Fruit fly (Drosophila melanogaster) whole organism, embryonic: ENCODE results near the gene CG2865.
A peak's percentile ranks its signal among the peaks of the same experiment; 100 is the strongest.

Experiments
- B-H1 ChIP-seq: fragments of 200-800 bp; sonication (Bioruptor generic); IDR thresholded peaks from 3 replicates; pipeline ENCODE4 v1.3.6; 2022; ENCODE audit warnings: missing biosample characterization, missing genetic modification characterization
- CG10321 ChIP-seq: fragments of 200-800 bp; sonication (Bioruptor generic); IDR thresholded peaks from 2 replicates; pipeline ENCODE4 v1.3.6; 2022; ENCODE audit warnings: missing biosample characterization, missing genetic modification characterization
- CG12219 ChIP-seq: fragments of 200-800 bp; sonication (Bioruptor generic); optimal IDR thresholded peaks from 3 replicates; lab custom pipeline; 2018; ENCODE audit warnings: missing biosample characterization, mild to moderate bottlenecking, missing genetic modification characterization
- CG12391 ChIP-seq: fragments of 200-800 bp; sonication (Bioruptor generic); optimal IDR thresholded peaks from 3 replicates; lab custom pipeline; 2018; ENCODE audit warnings: missing biosample characterization, mild to moderate bottlenecking, missing genetic modification characterization, moderate library complexity
- CG1529 ChIP-seq: fragments of 200-800 bp; sonication (Bioruptor generic); optimal IDR thresholded peaks from 3 replicates; lab custom pipeline; 2018; ENCODE audit warnings: missing biosample characterization, missing genetic modification characterization
- CG15696 ChIP-seq: fragments of 200-800 bp; sonication (Bioruptor generic); optimal IDR thresholded peaks from 2 replicates; lab custom pipeline; 2019; ENCODE audit warnings: missing biosample characterization, mild to moderate bottlenecking, missing genetic modification characterization, moderate library complexity
- CG17912 ChIP-seq: fragments of 200-800 bp; sonication (Bioruptor generic); optimal IDR thresholded peaks from 2 replicates; lab custom pipeline; 2018; ENCODE audit warnings: missing biosample characterization, mild to moderate bottlenecking, missing genetic modification characterization
- CG18476 ChIP-seq: fragments of 200-800 bp; sonication (Bioruptor generic); optimal IDR thresholded peaks from 2 replicates; lab custom pipeline; 2016; ENCODE audit warnings: missing biosample characterization, mild to moderate bottlenecking, missing genetic modification characterization
- CG18764 ChIP-seq: fragments of 200-800 bp; sonication (Bioruptor generic); optimal IDR thresholded peaks from 3 replicates; lab custom pipeline; 2016; ENCODE audit warnings: missing biosample characterization, missing genetic modification characterization
- CG2889 ChIP-seq: fragments of 200-800 bp; sonication (Bioruptor generic); IDR thresholded peaks from 3 replicates; pipeline ENCODE4 v1.3.6; 2022; ENCODE audit warnings: missing biosample characterization, missing genetic modification characterization
- CG32532 ChIP-seq: fragments of 200-800 bp; sonication (Bioruptor generic); IDR thresholded peaks from 2 replicates; pipeline ENCODE4 v1.3.6; 2022; ENCODE audit warnings: missing biosample characterization, missing genetic modification characterization
- CG42726 ChIP-seq: fragments of 200-800 bp; sonication (Bioruptor generic); IDR thresholded peaks from 2 replicates; pipeline ENCODE4 v1.3.6; 2022; ENCODE audit warnings: missing biosample characterization, missing genetic modification characterization; ENCODE audit not compliant: partially characterized antibody
- CG5245 ChIP-seq: fragments of 200-800 bp; sonication (Bioruptor generic); optimal IDR thresholded peaks from 3 replicates; lab custom pipeline; 2016; ENCODE audit warnings: missing biosample characterization, missing genetic modification characterization
- CG6654 ChIP-seq: fragments of 200-800 bp; sonication (Bioruptor generic); optimal IDR thresholded peaks from 2 replicates; lab custom pipeline; 2017; ENCODE audit warnings: missing biosample characterization, mild to moderate bottlenecking, missing genetic modification characterization
- CG6683 ChIP-seq: fragments of 200-800 bp; sonication (Bioruptor generic); optimal IDR thresholded peaks from 2 replicates; lab custom pipeline; 2017; ENCODE audit warnings: missing biosample characterization, mild to moderate bottlenecking, missing genetic modification characterization, missing genetic modification reagents
- CG7271 ChIP-seq: fragments of 200-800 bp; sonication (Bioruptor generic); optimal IDR thresholded peaks from 2 replicates; lab custom pipeline; 2018; ENCODE audit warnings: missing biosample characterization, mild to moderate bottlenecking, missing genetic modification characterization, moderate library complexity
- CG7786 ChIP-seq: fragments of 200-800 bp; sonication (Bioruptor generic); optimal IDR thresholded peaks from 2 replicates; lab custom pipeline; 2016; ENCODE audit warnings: missing biosample characterization, missing genetic modification characterization
- CG7839 ChIP-seq: fragments of 200-800 bp; sonication (Bioruptor generic); optimal IDR thresholded peaks from 3 replicates; lab custom pipeline; 2018; ENCODE audit warnings: missing biosample characterization, mild to moderate bottlenecking, missing genetic modification characterization, moderate library complexity
- CG7987 ChIP-seq: fragments of 200-800 bp; sonication (Bioruptor generic); optimal IDR thresholded peaks from 2 replicates; lab custom pipeline; 2018; ENCODE audit warnings: missing biosample characterization, mild to moderate bottlenecking, missing genetic modification characterization, moderate library complexity
- CTCF ChIP-seq: fragments of 200-800 bp; sonication (Bioruptor generic); optimal IDR thresholded peaks from 2 replicates; lab custom pipeline; 2017; ENCODE audit warnings: missing biosample characterization, mild to moderate bottlenecking, missing genetic modification characterization, moderate library complexity
- CrebB ChIP-seq: fragments of 200-800 bp; sonication (Bioruptor generic); optimal IDR thresholded peaks from 3 replicates; lab custom pipeline; 2018; ENCODE audit warnings: missing biosample characterization, mild to moderate bottlenecking, missing genetic modification characterization
- Dll ChIP-seq: fragments of 200-800 bp; sonication (Bioruptor generic); IDR thresholded peaks from 4 replicates; pipeline ENCODE4 v1.3.6; 2022; ENCODE audit warnings: missing biosample characterization, missing genetic modification characterization; ENCODE audit not compliant: partially characterized antibody
- Doc2 ChIP-seq: fragments of 200-800 bp; sonication (Bioruptor generic); IDR thresholded peaks from 2 replicates; pipeline ENCODE4 v1.3.6; 2022; ENCODE audit warnings: missing biosample characterization, missing genetic modification characterization
- Dref ChIP-seq: fragments of 200-800 bp; sonication (Bioruptor generic); IDR thresholded peaks from 2 replicates; pipeline ENCODE4 v1.3.6; 2022; ENCODE audit warnings: missing biosample characterization, missing genetic modification characterization
- Fer3 ChIP-seq: fragments of 200-800 bp; sonication (Bioruptor generic); optimal IDR thresholded peaks from 2 replicates; lab custom pipeline; 2018; ENCODE audit warnings: missing biosample characterization, mild to moderate bottlenecking, missing genetic modification characterization, moderate library complexity
- H2.0 ChIP-seq: fragments of 200-800 bp; sonication (Bioruptor generic); IDR thresholded peaks from 2 replicates; pipeline ENCODE4 v1.3.6; 2022; ENCODE audit warnings: missing biosample characterization, missing genetic modification characterization
- HLHmδ ChIP-seq: fragments of 200-800 bp; sonication (Bioruptor generic); optimal IDR thresholded peaks from 2 replicates; lab custom pipeline; 2018; ENCODE audit warnings: missing biosample characterization, mild to moderate bottlenecking, missing genetic modification characterization, moderate library complexity
- Hey ChIP-seq: fragments of 200-800 bp; sonication (Bioruptor generic); optimal IDR thresholded peaks from 3 replicates; lab custom pipeline; 2018; ENCODE audit warnings: missing biosample characterization, mild to moderate bottlenecking, missing genetic modification characterization
- Lhr ChIP-seq: fragments of 200-800 bp; sonication (Bioruptor generic); optimal IDR thresholded peaks from 3 replicates; lab custom pipeline; 2017; ENCODE audit warnings: mild to moderate bottlenecking, missing biosample characterization, missing genetic modification reagents, missing genetic modification characterization
- MESR4 ChIP-seq: fragments of 200-800 bp; sonication (Bioruptor generic); optimal IDR thresholded peaks from 2 replicates; lab custom pipeline; 2018; ENCODE audit warnings: missing biosample characterization, mild to moderate bottlenecking, missing genetic modification characterization, moderate library complexity
- Meics ChIP-seq: fragments of 200-800 bp; sonication (Bioruptor generic); optimal IDR thresholded peaks from 2 replicates; lab custom pipeline; 2017; ENCODE audit warnings: missing biosample characterization, mild to moderate bottlenecking, missing genetic modification characterization
- Mrtf ChIP-seq: fragments of 200-800 bp; sonication (Bioruptor generic); IDR thresholded peaks from 3 replicates; pipeline ENCODE4 v1.3.6; 2022; ENCODE audit warnings: missing biosample characterization, missing genetic modification characterization
- NK7.1 ChIP-seq: fragments of 200-800 bp; sonication (Bioruptor generic); optimal IDR thresholded peaks from 3 replicates; lab custom pipeline; 2016; ENCODE audit warnings: missing biosample characterization, missing genetic modification characterization
- Neu2 ChIP-seq: fragments of 200-800 bp; sonication (Bioruptor generic); optimal IDR thresholded peaks from 3 replicates; lab custom pipeline; 2016; ENCODE audit warnings: missing biosample characterization, missing genetic modification characterization, borderline replicate concordance
- Pdp1 ChIP-seq, 2 experiments: fragments of 200-800 bp; sonication (Bioruptor generic); optimal IDR thresholded peaks; 3 replicates each; lab custom pipeline; 2016; ENCODE audit warnings: missing biosample characterization in 2 of 2, missing genetic modification characterization in 2 of 2, mild to moderate bottlenecking in 1 of 2, moderate library complexity in 1 of 2
- Ptx1 ChIP-seq: fragments of 200-800 bp; sonication (Bioruptor generic); IDR thresholded peaks from 2 replicates; pipeline ENCODE4 v1.3.6; 2022; ENCODE audit warnings: missing biosample characterization, missing genetic modification characterization
- aop ChIP-seq: fragments of 200-800 bp; sonication (Bioruptor generic); IDR thresholded peaks from 2 replicates; pipeline ENCODE4 v1.3.6; 2022; ENCODE audit warnings: missing biosample characterization, missing genetic modification characterization
- btn ChIP-seq: fragments of 200-800 bp; sonication (Bioruptor generic); optimal IDR thresholded peaks from 2 replicates; lab custom pipeline; 2016; ENCODE audit warnings: missing biosample characterization, missing genetic modification characterization
- cad ChIP-seq: fragments of >200 bp; optimal IDR thresholded peaks from 2 replicates; lab custom pipeline; 2017; ENCODE audit warnings: missing biosample characterization, missing genetic modification characterization
- ci ChIP-seq: fragments of 200-800 bp; sonication (Bioruptor generic); IDR thresholded peaks from 3 replicates; pipeline ENCODE4 v1.3.6; 2022; ENCODE audit warnings: missing biosample characterization, missing genetic modification characterization
- dysf ChIP-seq: fragments of 200-800 bp; sonication (Bioruptor generic); IDR thresholded peaks from 3 replicates; pipeline ENCODE4 v1.3.6; 2022; ENCODE audit warnings: missing biosample characterization, missing genetic modification characterization
- emc ChIP-seq: fragments of 200-800 bp; sonication (Bioruptor generic); optimal IDR thresholded peaks from 2 replicates; lab custom pipeline; 2016; ENCODE audit warnings: missing biosample characterization, missing genetic modification characterization
- hkb ChIP-seq, 2 experiments: fragments of 200-800 bp in 1 of 2; fragments of >200 bp in 1 of 2; sonication (Bioruptor generic) in 1 of 2; IDR thresholded peaks in 1 of 2; optimal IDR thresholded peaks in 1 of 2; 2 replicates each; pipeline versions ENCODE4 v1.3.6 to Lab custom; 2017 to 2022; ENCODE audit warnings: missing biosample characterization in 1 of 2, missing genetic modification characterization in 1 of 2
- lilli ChIP-seq: fragments of 200-800 bp; sonication (Bioruptor generic); optimal IDR thresholded peaks from 3 replicates; lab custom pipeline; 2016; ENCODE audit warnings: missing biosample characterization, missing genetic modification characterization
- rib ChIP-seq: fragments of 200-800 bp; sonication (Bioruptor generic); IDR thresholded peaks from 2 replicates; pipeline ENCODE4 v1.3.6; 2022; ENCODE audit warnings: missing biosample characterization, missing genetic modification characterization
- sim ChIP-seq: fragments of 200-800 bp; sonication (Bioruptor generic); IDR thresholded peaks from 2 replicates; pipeline ENCODE4 v1.3.6; 2022; ENCODE audit warnings: missing biosample characterization, missing genetic modification characterization
- sisA ChIP-seq: fragments of 200-800 bp; sonication (Bioruptor generic); IDR thresholded peaks from 2 replicates; pipeline ENCODE4 v1.3.6; 2022; ENCODE audit warnings: missing biosample characterization, missing genetic modification characterization
- tx ChIP-seq: fragments of 200-800 bp; sonication (Bioruptor generic); optimal IDR thresholded peaks from 2 replicates; lab custom pipeline; 2016; ENCODE audit warnings: missing biosample characterization, missing genetic modification characterization
- zfh2 ChIP-seq: fragments of 200-800 bp; sonication (Bioruptor generic); optimal IDR thresholded peaks from 2 replicates; lab custom pipeline; 2016; ENCODE audit warnings: missing biosample characterization, missing genetic modification characterization

Gene CG2865

DNA sequence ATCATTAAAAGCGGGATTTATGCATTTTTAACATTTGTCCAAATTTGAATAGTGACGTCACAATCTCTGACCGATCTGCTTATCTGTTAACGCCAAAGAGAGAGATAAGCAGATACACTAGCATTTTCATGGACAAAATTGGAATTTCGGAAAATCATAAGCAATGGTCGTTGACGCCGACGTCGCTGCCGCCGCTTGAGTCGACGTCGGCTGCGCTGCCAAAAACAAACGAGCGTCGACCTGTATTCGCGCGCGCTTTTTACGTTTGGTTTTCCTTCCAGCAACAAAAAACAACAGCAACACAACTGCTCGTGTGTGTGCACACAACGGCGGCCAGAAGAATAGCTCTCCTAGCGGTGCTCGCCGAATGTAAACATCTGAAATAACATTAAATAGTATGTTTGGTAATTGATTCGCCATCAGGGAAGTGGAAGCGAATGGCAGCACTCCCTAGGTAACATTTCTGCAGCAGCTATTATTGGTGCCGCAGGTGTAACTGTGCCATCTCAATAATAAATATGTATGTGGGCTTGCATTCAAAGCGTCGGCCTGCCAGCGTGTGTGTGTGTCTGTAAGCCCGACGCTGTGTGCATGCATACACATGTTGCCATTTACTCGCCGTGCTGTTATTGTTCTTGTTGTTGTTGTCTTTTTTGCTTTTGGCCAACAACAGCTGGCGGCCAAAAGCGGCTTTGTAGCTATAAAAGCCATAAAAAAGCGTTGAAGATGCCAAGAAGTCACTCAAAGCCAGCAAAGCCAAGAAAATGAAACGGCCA lies 7.3 kb upstream of the CG2865 start (continued):
- peak; percentile 85 for TF ChIP-seq CG6683 (GFP tag; lab: Kevin White, UChicago)
- peak; percentile 11 for TF ChIP-seq CG7271 (tag; lab: Kevin White, UChicago)
- peak; percentile 94 for TF ChIP-seq CG12391 (tag; lab: Kevin White, UChicago)
- TF ChIP-seq cad (GFP tag; lab: Kevin White, UChicago) = no peak
- peak; percentile 85 for TF ChIP-seq CG6654 (GFP tag; lab: Kevin White, UChicago)
- peak; percentile 90 for TF ChIP-seq CG5245
- TF ChIP-seq CG18476 = peak; percentile 92
- TF ChIP-seq CG32532 (GFP tag; lab: Robert Waterston, UW) = peak; percentile 96
- TF ChIP-seq sisA (GFP tag; lab: Robert Waterston, UW) = peak; percentile 96
- no peak for TF ChIP-seq Neu2
- peak; percentile 92 for TF ChIP-seq Fer3 (tag; lab: Kevin White, UChicago)
- peak; percentile 62 for TF ChIP-seq CTCF (GFP tag; lab: Kevin White, UChicago)
- TF ChIP-seq Dll (GFP tag; lab: Robert Waterston, UW) = no peak
- TF ChIP-seq CG17912 (GFP tag; lab: Kevin White, UChicago) = peak; percentile 75
- peak; percentile 98 for TF ChIP-seq Ptx1 (GFP tag; lab: Robert Waterston, UW)
- TF ChIP-seq emc = peak; percentile 79
- peak; percentile 93 for TF ChIP-seq sim (GFP tag; lab: Robert Waterston, UW)
- TF ChIP-seq CG7786 (GFP tag; lab: Kevin White, UChicago) = peak; percentile 94
- peak; percentile 94 for TF ChIP-seq aop (GFP tag; lab: Robert Waterston, UW)
- TF ChIP-seq CG2889 = peak; percentile 95
- TF ChIP-seq NK7.1 (GFP tag; lab: Kevin White, UChicago) = peak; percentile 90
- peak; percentile 88 for TF ChIP-seq tx (GFP tag; lab: Kevin White, UChicago)
- TF ChIP-seq btn (GFP tag; lab: Kevin White, UChicago) = peak; percentile 89
- peak; percentile 94 for TF ChIP-seq CrebB (tag; lab: Kevin White, UChicago)
- peak; percentile 84 to 90 for TF ChIP-seq Pdp1 (GFP tag; optimal IDR thresholded peaks at IDR 0.05; lab: Kevin White, UChicago)
- peak; percentile 94 for TF ChIP-seq rib (GFP tag; lab: Robert Waterston, UW)
- peak; percentile 88 for TF ChIP-seq CG7987 (GFP tag; lab: Kevin White, UChicago)
- peak; percentile 87 for TF ChIP-seq zfh2 (GFP tag; lab: Kevin White, UChicago)
- peak; percentile 73 for TF ChIP-seq Doc2 (GFP tag; lab: Robert Waterston, UW)
- peak; percentile 78 for TF ChIP-seq CG18764 (GFP tag; lab: Kevin White, UChicago)
- TF ChIP-seq CG1529 = peak; percentile 96
- TF ChIP-seq hkb (optimal IDR thresholded peaks at IDR 0.05; lab: Kevin White, UChicago) = no peak
- TF ChIP-seq hkb (GFP tag; IDR thresholded peaks at IDR 0.05; lab: Robert Waterston, UW) = peak; percentile 98
- no peak for TF ChIP-seq HLHmδ (GFP tag; lab: Kevin White, UChicago)
- TF ChIP-seq CG42726 (GFP tag; lab: Robert Waterston, UW) = 0 out of 2 replicates have a peak, but pooled peaks have one; percentile 25
- peak; percentile 53 for TF ChIP-seq MESR4 (GFP tag; lab: Kevin White, UChicago)
- peak; percentile 97 for TF ChIP-seq dysf (GFP tag; lab: Robert Waterston, UW)
- TF ChIP-seq H2.0 (GFP tag; lab: Robert Waterston, UW) = peak; percentile 98
- TF ChIP-seq B-H1 (GFP tag; lab: Robert Waterston, UW) = peak; percentile 96
- peak; percentile 97 for TF ChIP-seq CG12219 (GFP tag; lab: Kevin White, UChicago)
- peak; percentile 93 for TF ChIP-seq lilli (GFP tag; lab: Kevin White, UChicago)
- peak; percentile 59 for TF ChIP-seq CG15696 (tag; lab: Kevin White, UChicago)
- peak; percentile 89 for TF ChIP-seq Lhr
- TF ChIP-seq Hey (tag; lab: Kevin White, UChicago) = peak; percentile 84
- peak; percentile 84 for TF ChIP-seq CG10321 (GFP tag; lab: Robert Waterston, UW)
- peak; percentile 96 for TF ChIP-seq CG7839 (tag; lab: Kevin White, UChicago)
- peak; percentile 96 for TF ChIP-seq Mrtf (GFP tag; lab: Robert Waterston, UW)
- peak; percentile 32; the same call in 1 of the 2 replicates for TF ChIP-seq Dref
- peak; percentile 99 for TF ChIP-seq ci (GFP tag; lab: Robert Waterston, UW)
- TF ChIP-seq Meics (GFP tag; lab: Kevin White, UChicago) = peak; percentile 92
